Worm (Caenorhabditis elegans) whole organism, dauer: ENCODE data around the gene Y5F2A.4.

Source experiments
- unc-62 ChIP-seq: sonication (generic microtip); optimal IDR thresholded peaks from 2 replicates; lab custom pipeline; 2017; ENCODE audit warnings: missing biosample characterization, missing genetic modification reagents, missing genetic modification characterization

Y5F2A.4 gene

ce11 chrIV:11049806-11050205, 28.6 kb downstream of the Y5F2A.4 start, which contains the start of gene F36H1.3:
Gene F36H1.3 (plus strand): TSS chrIV:11050128.
- no peak for TF ChIP-seq unc-62

- TF ChIP-seq unc-62: no peak
Measured at ce11 chrIV:11048871-11049270, 29.5 kb downstream of the Y5F2A.4 start, which contains the start of gene F36H1.11. Gene F36H1.11 (plus strand): TSS chrIV:11049171.

ce11 chrIV:11044377-11044776, 34.0 kb downstream of the Y5F2A.4 start:
- no peak for TF ChIP-seq unc-62

- no peak for TF ChIP-seq unc-62
Measured at ce11 chrIV:11038665-11039064, 39.7 kb downstream of the Y5F2A.4 start.

- TF ChIP-seq unc-62: no peak
Measured at ce11 chrIV:11038618-11038664, 39.9 kb downstream of the Y5F2A.4 start, which contains the start of gene kdin-1. Gene kdin-1 (plus strand): TSS chrIV:11038655.

- TF ChIP-seq unc-62: no peak
Measured at ce11 chrIV:11038218-11038617, 40.2 kb downstream of the Y5F2A.4 start.

DNA sequence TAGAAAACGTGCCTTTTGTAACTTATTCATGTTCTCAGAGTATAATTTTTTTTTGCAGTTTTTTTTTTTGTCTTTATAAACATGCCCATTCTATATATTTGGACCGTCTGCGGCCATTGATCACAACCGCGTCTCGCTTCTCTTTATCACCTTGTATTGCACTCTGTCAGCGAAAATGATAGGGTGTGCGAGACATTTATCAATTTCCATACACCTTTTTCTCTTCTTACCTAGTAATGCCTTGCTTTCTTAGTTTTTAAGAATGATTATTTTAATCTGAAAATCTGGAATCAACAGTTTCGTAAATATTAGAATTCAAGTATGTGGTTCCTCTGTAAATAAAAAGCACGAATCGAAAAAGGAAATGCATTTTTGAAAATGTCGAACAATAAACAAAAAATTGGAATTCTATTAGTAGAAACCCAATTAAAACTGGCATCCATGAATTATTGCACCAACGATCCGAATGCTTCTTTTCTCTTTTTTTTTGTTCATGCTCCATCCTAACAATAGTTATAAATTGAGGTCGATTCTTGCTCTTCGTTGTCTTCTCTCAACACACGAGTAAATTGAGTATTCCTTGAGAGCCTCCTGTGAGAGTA, 41.2 kb downstream of the Y5F2A.4 start:
- TF ChIP-seq unc-62: no peak

DNA sequence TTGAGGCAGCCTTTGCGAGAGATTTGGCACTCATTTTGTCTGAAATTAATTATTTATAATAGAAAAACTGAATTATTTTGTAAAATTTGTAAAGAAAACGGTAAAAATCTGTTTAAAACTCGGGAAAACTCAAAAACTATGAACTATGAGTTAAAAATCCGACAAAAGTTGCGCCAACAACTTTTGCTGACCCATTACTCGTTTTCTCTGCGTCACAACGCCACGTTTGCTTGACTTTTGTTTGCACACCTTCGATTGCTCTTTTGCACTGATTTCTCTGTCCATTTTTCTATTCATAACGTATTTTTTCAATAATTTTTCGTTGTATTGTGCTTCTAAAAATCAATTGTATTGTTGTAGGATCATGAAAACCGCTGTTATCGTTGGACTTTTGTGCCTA, 42.2 kb downstream of the Y5F2A.4 start, which contains the start of gene fkb-1:
Gene fkb-1 (plus strand): TSS at position 361 of the 400 bp plus-strand sequence.
- no peak for TF ChIP-seq unc-62

- TF ChIP-seq unc-62: no peak
Measured at ce11 chrIV:11032288-11032687, 46.1 kb downstream of the Y5F2A.4 start, which contains the start of gene hrg-6. Gene hrg-6 (plus strand): TSS chrIV:11032588.

ce11 chrIV:11031640-11032039, 46.7 kb downstream of the Y5F2A.4 start:
- no peak for TF ChIP-seq unc-62

- no peak for TF ChIP-seq unc-62
Measured at ce11 chrIV:11030893-11031292, 47.5 kb downstream of the Y5F2A.4 start, which contains the start of gene hrg-4. Gene hrg-4 (minus strand): TSS chrIV:11030993.

- TF ChIP-seq unc-62: no peak
Measured at ce11 chrIV:11030117-11030516, 48.3 kb downstream of the Y5F2A.4 start.

- no peak for TF ChIP-seq unc-62
Measured at ce11 chrIV:11029412-11029811, 49.0 kb downstream of the Y5F2A.4 start, which contains the start of gene hrg-5. Gene hrg-5 (minus strand): TSS chrIV:11029428.

DNA sequence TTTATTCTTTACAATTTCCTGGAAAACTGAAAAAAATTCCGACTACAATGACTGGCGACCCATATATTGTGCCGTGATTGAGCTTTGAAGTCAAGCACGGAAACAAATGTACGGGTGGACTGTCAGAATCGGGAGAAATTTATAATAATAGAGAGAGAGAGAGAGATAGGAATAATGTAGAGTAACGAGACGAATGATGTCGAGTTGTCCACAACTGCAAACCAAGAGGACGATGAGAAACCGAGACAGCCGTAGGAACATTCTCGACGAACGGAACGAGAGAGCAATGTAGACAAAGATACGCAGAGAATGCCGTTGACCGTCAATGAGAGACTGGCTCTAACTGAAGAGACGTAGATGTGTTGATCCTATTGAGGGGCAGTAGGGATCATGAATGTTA, 50.8 kb downstream of the Y5F2A.4 start:
- TF ChIP-seq unc-62: no peak

ce11 chrIV:11026648-11027047, 51.7 kb downstream of the Y5F2A.4 start:
- TF ChIP-seq unc-62: no peak
